Worm (Caenorhabditis elegans): ENCODE data around the gene C06A1.7.
A peak's percentile ranks its signal among the peaks of the same experiment; 100 is the strongest.

The C06A1.7 gene

ce11 chrII:10563368-10563767 lies 1.3 kb upstream of the C06A1.7 start, which contains the start of gene cdc-48.1 (continued):
- TF ChIP-seq unc-3 (GFP tag; conservative IDR thresholded peaks at IDR 0.05): peak; percentile 76
- TF ChIP-seq unc-3 (tag; optimal IDR thresholded peaks at IDR 0.05): peak; percentile 92
- TF ChIP-seq C38D4.7 (GFP tag; optimal IDR thresholded peaks at IDR 0.05): peak; percentile 46
- TF ChIP-seq ztf-16 (tag; optimal IDR thresholded peaks at IDR 0.05): peak; percentile 91
- TF ChIP-seq mec-3 (tag; optimal IDR thresholded peaks at IDR 0.05; ENCODE audit: borderline replicate concordance): no peak
- TF ChIP-seq ceh-2 (tag; optimal IDR thresholded peaks at IDR 0.05): peak; percentile 74
- peak; percentile 95 for TF ChIP-seq ceh-30 (tag; optimal IDR thresholded peaks at IDR 0.05)
- TF ChIP-seq pha-2 (tag; optimal IDR thresholded peaks at IDR 0.05): peak; percentile 82
- peak; percentile 95 for TF ChIP-seq ets-4 (tag; optimal IDR thresholded peaks at IDR 0.05)
- TF ChIP-seq hlh-6 (tag; optimal IDR thresholded peaks at IDR 0.05): peak; percentile 35
- peak; percentile 89 for TF ChIP-seq lim-6 (tag; optimal IDR thresholded peaks at IDR 0.05)
- peak; percentile 70 for TF ChIP-seq dmd-4 (tag; optimal IDR thresholded peaks at IDR 0.05; ENCODE audit: borderline replicate concordance)
- TF ChIP-seq tbx-7 (tag; optimal IDR thresholded peaks at IDR 0.05): peak; percentile 68
- TF ChIP-seq ceh-6 (GFP tag; optimal IDR thresholded peaks at IDR 0.05): peak; percentile 68
- no peak for TF ChIP-seq odd-2 (tag; optimal IDR thresholded peaks at IDR 0.05)
- TF ChIP-seq lin-11 (tag; optimal IDR thresholded peaks at IDR 0.05): peak; percentile 70
- TF ChIP-seq ceh-34 (tag; optimal IDR thresholded peaks at IDR 0.05): peak; percentile 99
- peak; percentile 51 for TF ChIP-seq che-1 (tag; optimal IDR thresholded peaks at IDR 0.05)
- peak; percentile 89 for TF ChIP-seq hlh-30 (tag; optimal IDR thresholded peaks at IDR 0.05; ENCODE audit: insufficient read depth)
- TF ChIP-seq K09A11.1 (tag; optimal IDR thresholded peaks at IDR 0.05; ENCODE audit: insufficient read depth): peak; percentile 90
- TF ChIP-seq unc-42 (tag; optimal IDR thresholded peaks at IDR 0.05): peak; percentile 100
- peak; percentile 94 for TF ChIP-seq syd-9 (tag; optimal IDR thresholded peaks at IDR 0.05)
- peak; percentile 92 for TF ChIP-seq pat-9 (tag; optimal IDR thresholded peaks at IDR 0.05)
- TF ChIP-seq ceh-22 (tag; optimal IDR thresholded peaks at IDR 0.05): no peak
- no peak for TF ChIP-seq pha-4 (tag; optimal IDR thresholded peaks at IDR 0.05)
- TF ChIP-seq Y22D7AL.16 (tag; optimal IDR thresholded peaks at IDR 0.05): peak; percentile 77
- TF ChIP-seq ref-2 (tag; optimal IDR thresholded peaks at IDR 0.05): peak; percentile 99
- peak; percentile 68 for TF ChIP-seq sox-4 (tag; optimal IDR thresholded peaks at IDR 0.05)
- TF ChIP-seq hlh-13 (GFP tag; optimal IDR thresholded peaks at IDR 0.05): peak; percentile 24
- peak; percentile 92 for TF ChIP-seq fkh-10 (GFP tag; optimal IDR thresholded peaks at IDR 0.05)
- TF ChIP-seq sox-2 (GFP tag; IDR thresholded peaks at IDR 0.05): peak; percentile 86
- TF ChIP-seq tbx-2 (tag; optimal IDR thresholded peaks at IDR 0.05): peak; percentile 99
- peak; percentile 93 for TF ChIP-seq pag-3 (tag; optimal IDR thresholded peaks at IDR 0.05; ENCODE audit: borderline replicate concordance)
- peak; percentile 98 for TF ChIP-seq rnt-1 (tag; optimal IDR thresholded peaks at IDR 0.05)
- TF ChIP-seq zip-5 (tag; optimal IDR thresholded peaks at IDR 0.05): peak; percentile 30
- peak; percentile 72 for TF ChIP-seq fax-1 (tag; optimal IDR thresholded peaks at IDR 0.05)
- TF ChIP-seq ahr-1 (tag; optimal IDR thresholded peaks at IDR 0.05): peak; percentile 61
- no peak for TF ChIP-seq eyg-1 (tag; optimal IDR thresholded peaks at IDR 0.05)
- TF ChIP-seq elt-2 (tag; optimal IDR thresholded peaks at IDR 0.05): peak; percentile 96
- no peak for TF ChIP-seq ama-1 (optimal IDR thresholded peaks at IDR 0.05)
- no peak for TF ChIP-seq ceh-9 (tag; optimal IDR thresholded peaks at IDR 0.05)
- TF ChIP-seq ceh-24 (tag; optimal IDR thresholded peaks at IDR 0.05): peak; percentile 57
- peak; percentile 24 for TF ChIP-seq fkh-6 (tag; optimal IDR thresholded peaks at IDR 0.05)
- TF ChIP-seq gmeb-2 (tag; optimal IDR thresholded peaks at IDR 0.05): peak; percentile 77
- peak; percentile 20 for TF ChIP-seq npax-4 (tag; optimal IDR thresholded peaks at IDR 0.05)

Measured in whole organism, late embryonic.